Worm (Caenorhabditis elegans) whole organism, L4 larva: ENCODE results near the gene F49F1.7.
"Not testable (repeated sequence)": the region's sequence is repeated elsewhere in the genome, so short reads cannot be mapped to it uniquely, and the experiment has no call there.

ENCODE experiments used
- D1046.2 ChIP-seq: fragments of 200-800 bp; sonication (Bioruptor generic); IDR thresholded peaks from 2 replicates; pipeline ENCODE4 v1.3.6; 2022; ENCODE audit warnings: missing genetic modification characterization, missing compliant biosample characterization
- F10B5.3 ChIP-seq: sonication (generic microtip); optimal IDR thresholded peaks from 2 replicates; lab custom pipeline; 2016; ENCODE audit warnings: mild to moderate bottlenecking, missing genetic modification characterization, missing compliant biosample characterization
- R02D3.7 ChIP-seq: fragments of 150-350 bp; sonication (generic microtip); optimal IDR thresholded peaks from 3 replicates; lab custom pipeline; 2014; ENCODE audit warnings: missing biosample characterization, missing genetic modification characterization
- aly-2 ChIP-seq: sonication (generic microtip); optimal IDR thresholded peaks from 2 replicates; lab custom pipeline; 2018; ENCODE audit warnings: missing biosample characterization, missing genetic modification characterization
- attf-4 ChIP-seq: sonication (generic microtip); optimal IDR thresholded peaks from 3 replicates; lab custom pipeline; 2017; ENCODE audit warnings: missing biosample characterization, missing genetic modification characterization
- ceh-62 ChIP-seq: sonication (generic microtip); optimal IDR thresholded peaks from 2 replicates; lab custom pipeline; 2017; ENCODE audit warnings: missing biosample characterization, missing genetic modification characterization
- ceh-82 ChIP-seq: sonication (generic microtip); optimal IDR thresholded peaks from 2 replicates; lab custom pipeline; 2017; ENCODE audit warnings: missing biosample characterization, missing genetic modification characterization
- daf-19 ChIP-seq: fragments of 200-800 bp; sonication (Bioruptor generic); conservative IDR thresholded peaks from 2 replicates; pipeline ENCODE4 v1.3.6; 2022; ENCODE audit warnings: missing genetic modification characterization, missing compliant biosample characterization
- daf-8 ChIP-seq: fragments of 200-800 bp; sonication (Bioruptor generic); IDR thresholded peaks from 2 replicates; pipeline ENCODE4 v1.3.6; 2022; ENCODE audit warnings: missing genetic modification characterization, missing compliant biosample characterization
- dmd-6 ChIP-seq: fragments of 200-800 bp; sonication (Bioruptor generic); IDR thresholded peaks from 2 replicates; pipeline ENCODE4 v1.3.6; 2022; ENCODE audit warnings: missing genetic modification reagents, missing genetic modification characterization, missing compliant biosample characterization
- dve-1 ChIP-seq: sonication (generic microtip); optimal IDR thresholded peaks from 2 replicates; lab custom pipeline; 2017; ENCODE audit warnings: antibody characterized with exemption, mild to moderate bottlenecking, missing genetic modification characterization, missing compliant biosample characterization; ENCODE audit not compliant: insufficient read depth
- egl-43 ChIP-seq: fragments of 200-800 bp; sonication (Bioruptor generic); IDR thresholded peaks from 2 replicates; pipeline ENCODE4 v1.3.6; 2022; ENCODE audit warnings: missing genetic modification reagents, missing genetic modification characterization, missing compliant biosample characterization
- fos-1 ChIP-seq: fragments of 150-350 bp; optimal IDR thresholded peaks from 2 replicates; lab custom pipeline; 2014; ENCODE audit warnings: missing biosample characterization, missing genetic modification characterization
- hlh-11 ChIP-seq: fragments of 200-800 bp; sonication (Bioruptor generic); optimal IDR thresholded peaks from 2 replicates; lab custom pipeline; 2018; ENCODE audit warnings: mild to moderate bottlenecking, missing genetic modification characterization, missing compliant biosample characterization
- hlh-30 ChIP-seq: sonication (generic microtip); optimal IDR thresholded peaks from 2 replicates; lab custom pipeline; 2017; ENCODE audit warnings: antibody characterized with exemption, mild to moderate bottlenecking, missing genetic modification characterization, missing compliant biosample characterization; ENCODE audit not compliant: insufficient read depth
- jun-1 ChIP-seq: fragments of 150-350 bp; optimal IDR thresholded peaks from 2 replicates; lab custom pipeline; 2014; ENCODE audit warnings: missing biosample characterization, missing genetic modification reagents, missing genetic modification characterization
- lim-7 ChIP-seq: fragments of 200-800 bp; sonication (Bioruptor generic); IDR thresholded peaks from 2 replicates; pipeline ENCODE4 v1.3.6; 2022; ENCODE audit warnings: missing genetic modification characterization, missing compliant biosample characterization
- lin-13 ChIP-seq: fragments of 150-350 bp; optimal IDR thresholded peaks from 2 replicates; lab custom pipeline; 2014; ENCODE audit warnings: missing biosample characterization, missing genetic modification reagents, missing genetic modification characterization
- lin-15B ChIP-seq: fragments of 150-350 bp; sonication (generic microtip); optimal IDR thresholded peaks from 3 replicates; lab custom pipeline; 2014; ENCODE audit warnings: missing biosample characterization, missing genetic modification characterization
- lsy-2 ChIP-seq, 2 experiments: fragments of 150-350 bp in 1 of 2; sonication (generic microtip) in 1 of 2; optimal IDR thresholded peaks; 2 replicates each; lab custom pipeline; 2014 to 2017; ENCODE audit warnings: missing biosample characterization in 2 of 2, missing genetic modification characterization in 2 of 2
- mep-1 ChIP-seq: fragments of 150-350 bp; sonication (generic microtip); optimal IDR thresholded peaks from 3 replicates; lab custom pipeline; 2014; ENCODE audit warnings: missing biosample characterization, missing genetic modification characterization
- mxl-3 ChIP-seq: fragments of 200-800 bp; sonication (Bioruptor generic); optimal IDR thresholded peaks from 2 replicates; lab custom pipeline; 2018; ENCODE audit warnings: mild to moderate bottlenecking, missing genetic modification characterization, missing compliant biosample characterization
- nhr-102 ChIP-seq: sonication (generic microtip); optimal IDR thresholded peaks from 2 replicates; lab custom pipeline; 2016; ENCODE audit warnings: mild to moderate bottlenecking, missing genetic modification characterization, moderate library complexity, missing compliant biosample characterization
- nhr-25 ChIP-seq: sonication (generic microtip); optimal IDR thresholded peaks from 2 replicates; lab custom pipeline; 2017; ENCODE audit warnings: missing genetic modification characterization, mild to moderate bottlenecking, missing compliant biosample characterization, antibody characterized with exemption, moderate library complexity, borderline replicate concordance; ENCODE audit not compliant: insufficient read depth
- nhr-28 ChIP-seq: fragments of 150-350 bp; optimal IDR thresholded peaks from 2 replicates; lab custom pipeline; 2014; ENCODE audit warnings: missing biosample characterization, missing genetic modification characterization
- nhr-41 ChIP-seq: fragments of 200-800 bp; sonication (Bioruptor generic); IDR thresholded peaks from 2 replicates; pipeline ENCODE4 v1.3.6; 2022; ENCODE audit warnings: missing genetic modification reagents, missing genetic modification characterization, missing compliant biosample characterization
- nhr-77 ChIP-seq: fragments of 150-350 bp; optimal IDR thresholded peaks from 2 replicates; lab custom pipeline; 2014; ENCODE audit warnings: missing biosample characterization, missing genetic modification characterization
- php-3 ChIP-seq: fragments of 200-800 bp; sonication (Bioruptor generic); IDR thresholded peaks from 2 replicates; pipeline ENCODE4 v1.3.6; 2022; ENCODE audit warnings: missing genetic modification reagents, missing genetic modification characterization, missing compliant biosample characterization
- pqm-1 ChIP-seq: sonication (generic microtip); optimal IDR thresholded peaks from 2 replicates; lab custom pipeline; 2017; ENCODE audit warnings: missing biosample characterization, missing genetic modification characterization
- skn-1 ChIP-seq: fragments of 150-350 bp; optimal IDR thresholded peaks from 2 replicates; lab custom pipeline; 2014; ENCODE audit warnings: missing biosample characterization, missing genetic modification characterization
- unc-62 ChIP-seq, 3 experiments: fragments of 150-350 bp in 1 of 3; sonication (generic microtip); optimal IDR thresholded peaks in 2 of 3; peaks in 1 of 3; 1 replicate in 1 of 3; 2 replicates in 2 of 3; lab custom pipeline; 2014 to 2017; ENCODE audit warnings: missing biosample characterization in 3 of 3, missing genetic modification characterization in 3 of 3, missing genetic modification reagents in 3 of 3, missing genotype in 1 of 3

F49F1.7 gene

DNA sequence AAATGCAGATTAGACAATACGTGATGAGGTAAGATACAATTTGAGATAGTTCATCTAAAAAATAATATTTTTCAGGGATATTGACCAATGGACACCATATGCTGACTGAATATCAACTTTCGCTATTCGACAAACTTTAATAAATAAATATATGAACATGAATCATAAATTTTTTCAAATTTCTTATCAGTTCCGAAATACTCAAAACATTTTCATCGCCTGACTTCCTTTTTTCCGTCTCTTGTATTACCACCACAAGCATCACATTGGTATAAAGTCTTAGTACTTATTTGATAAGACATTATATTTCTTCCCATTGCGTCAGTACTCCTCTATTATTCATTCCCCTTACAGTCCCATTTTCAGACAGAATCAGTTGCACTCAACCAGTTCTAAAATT is 26.6 kb upstream of the F49F1.7 start, which contains the start of the genes K08D10.10 and R07C12.1:
TSS of gene K08D10.10 (plus strand) at position 93 of the 400 bp plus-strand sequence.
TSS of gene R07C12.1 (plus strand) at position 314 of the 400 bp plus-strand sequence.
- TF ChIP-seq nhr-28 = peak; percentile 14
- TF ChIP-seq hlh-11 (tag; lab: Kevin White, UChicago) = peak; percentile 1
- TF ChIP-seq pqm-1 (tag; lab: Kevin White, UChicago) = peak; percentile 6
- no peak for TF ChIP-seq egl-43 (GFP tag; lab: Robert Waterston, UW)

DNA sequence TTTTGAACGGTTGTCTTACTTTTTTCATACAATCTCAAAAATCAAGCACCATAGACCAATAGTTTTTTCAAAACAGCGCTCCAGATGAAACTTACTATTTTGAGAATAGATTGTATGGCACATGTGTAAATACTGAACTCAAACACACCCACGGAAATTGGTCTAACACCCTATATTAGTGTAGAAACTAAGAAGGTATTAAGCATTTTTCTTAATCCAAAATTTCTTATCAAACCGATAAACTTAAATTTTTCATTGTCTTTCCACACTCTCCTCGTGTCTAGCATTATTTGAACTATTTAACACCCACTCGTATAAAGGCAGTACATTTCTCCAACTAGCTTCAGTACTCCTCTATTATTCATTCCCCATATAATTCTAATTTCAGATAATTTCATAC is 24.6 kb upstream of the F49F1.7 start:
- TF ChIP-seq nhr-102 (tag; lab: Kevin White, UChicago) (no peak), pqm-1 (tag; lab: Kevin White, UChicago) (peak; percentile 27), dmd-6 (GFP tag; lab: Robert Waterston, UW) (peak; percentile 16; the same call in 1 of the 2 replicates)

DNA sequence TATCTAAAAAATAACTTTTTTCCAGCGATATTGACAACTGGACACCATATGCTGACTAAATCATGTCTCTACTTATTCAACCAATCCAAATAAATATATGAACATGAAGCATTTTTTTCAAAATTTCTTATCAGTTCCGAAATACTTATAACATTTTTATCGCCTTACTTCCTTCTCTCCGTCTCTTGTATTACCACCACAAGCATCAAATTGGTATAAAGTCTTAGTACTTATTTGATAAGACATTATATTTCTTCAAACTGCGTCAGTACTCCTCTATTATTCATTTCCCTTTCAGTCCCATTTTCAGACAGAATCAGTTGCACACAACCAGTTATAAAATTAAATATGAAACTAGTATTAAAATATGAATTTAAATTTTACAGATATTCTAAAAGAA is 22.3 kb upstream of the F49F1.7 start:
- TF ChIP-seq nhr-28 (peak; percentile 76), lim-7 (GFP tag; lab: Robert Waterston, UW) (no peak), hlh-11 (tag; lab: Kevin White, UChicago) (peak; percentile 41), pqm-1 (tag; lab: Kevin White, UChicago) (peak; percentile 93), nhr-77 (tag; lab: Kevin White, UChicago) (peak; percentile 75), dve-1 (tag; lab: Kevin White, UChicago) (peak; percentile 40), dmd-6 (GFP tag; lab: Robert Waterston, UW) (peak; percentile 70), php-3 (peak; percentile 62; the same call in 1 of the 2 replicates), F10B5.3 (tag; lab: Kevin White, UChicago) (no peak), aly-2 (tag; lab: Kevin White, UChicago) (no peak)

DNA sequence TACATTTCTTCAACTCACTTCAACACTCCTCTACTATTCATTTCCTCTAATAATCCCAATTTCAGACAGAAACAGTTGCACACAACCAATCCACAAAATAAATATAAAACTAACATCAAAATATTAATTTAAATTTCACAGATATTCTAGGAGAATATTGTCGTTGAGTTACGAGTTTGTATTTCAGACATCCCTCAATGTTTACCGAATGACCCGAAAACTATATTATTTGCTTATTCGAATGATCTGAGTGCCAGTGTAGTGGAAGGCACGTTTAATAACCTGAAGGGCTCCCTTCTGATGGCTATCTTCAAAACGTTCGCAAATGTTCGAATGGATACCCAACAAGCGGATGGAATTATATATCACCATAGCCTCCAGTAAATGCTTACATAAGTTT is 19.2 kb upstream of the F49F1.7 start, which contains the start of gene R07C12.3:
TSS of gene R07C12.3 (plus strand) at position 301 of the 400 bp plus-strand sequence.
- no peak for TF ChIP-seq nhr-25 (tag; lab: Kevin White, UChicago)
- TF ChIP-seq unc-62 (GFP tag; optimal IDR thresholded peaks at IDR 0.05 in 1 of 2; lab: Kevin White, UChicago) = peak in 1 of 2 experiments; percentile 36
- no peak for TF ChIP-seq unc-62 (tag; optimal IDR thresholded peaks at IDR 0.05; lab: Kevin White, UChicago)

DNA sequence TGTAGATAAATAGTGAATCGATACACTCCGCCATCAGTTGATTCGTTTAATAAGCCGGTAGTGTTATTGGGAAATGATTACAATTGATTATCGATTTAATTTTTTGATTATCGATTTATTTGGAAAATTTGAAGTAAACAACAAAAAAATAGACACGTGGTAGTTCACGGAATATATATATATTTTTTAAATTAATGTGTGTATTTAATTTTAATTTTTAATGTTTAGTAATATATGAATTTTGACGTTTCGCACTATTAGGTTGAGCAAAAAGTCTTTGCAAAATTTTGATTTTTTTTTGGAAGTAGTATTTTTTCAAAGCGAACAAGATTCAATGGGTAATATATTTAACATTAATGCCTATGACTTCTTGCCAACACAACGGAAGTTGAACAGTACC is 17.4 kb upstream of the F49F1.7 start, which contains the start of gene F49F1.12:
TSS of gene F49F1.12 (minus strand) at position 101 of the 400 bp plus-strand sequence.
- not testable (repeated sequence) for TF ChIP-seq skn-1 (tag; lab: Kevin White, UChicago); php-3; mxl-3 (GFP tag; lab: Kevin White, UChicago)

DNA sequence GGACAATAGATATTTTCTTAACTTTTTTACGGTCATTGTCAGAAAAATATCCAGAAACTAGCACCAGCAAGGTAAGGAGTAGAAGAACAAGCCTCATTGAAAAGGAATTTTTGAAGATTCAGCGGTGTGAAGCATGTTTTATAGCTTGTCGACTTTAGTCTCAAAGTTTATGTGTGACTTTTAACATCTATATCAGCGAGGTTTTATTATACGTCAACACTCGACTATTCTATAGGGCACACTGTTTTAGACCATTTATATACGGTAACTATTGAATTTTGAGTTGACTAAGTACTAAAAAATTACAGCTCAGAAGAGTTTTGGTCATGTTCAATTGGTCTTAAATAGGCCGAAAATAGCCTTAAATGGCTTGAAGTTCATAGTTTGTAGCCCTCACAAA is 15.8 kb upstream of the F49F1.7 start, which contains the start of gene F49F1.11:
TSS of gene F49F1.11 (minus strand) at position 101 of the 400 bp plus-strand sequence.
- TF ChIP-seq hlh-30 (no peak), mep-1 (tag; lab: Kevin White, UChicago) (no peak), nhr-102 (tag; lab: Kevin White, UChicago) (no peak), daf-19 (no peak), lin-13 (GFP tag; lab: Kevin White, UChicago) (no peak), daf-8 (GFP tag; lab: Robert Waterston, UW) (no peak), jun-1 (tag; lab: Kevin White, UChicago) (no peak), lsy-2 (tag; optimal IDR thresholded peaks at IDR 0.05; lab: Kevin White, UChicago) (no peak), attf-4 (no peak), fos-1 (tag; lab: Kevin White, UChicago) (no peak), D1046.2 (GFP tag; lab: Robert Waterston, UW) (no peak), ceh-82 (tag; lab: Kevin White, UChicago) (no peak), php-3 (no peak), lin-15B (tag; lab: Kevin White, UChicago) (no peak), R02D3.7 (tag; lab: Kevin White, UChicago) (no peak), ceh-62 (no peak), nhr-41 (no peak)
